Worm (Caenorhabditis elegans) whole organism, L4 larva: Measurements from ENCODE around the gene F25E5.9.

Source experiments
- D1046.2 ChIP-seq: fragments of 200-800 bp; sonication (Bioruptor generic); IDR thresholded peaks from 2 replicates; pipeline ENCODE4 v1.3.6; 2022; ENCODE audit warnings: missing genetic modification characterization, missing compliant biosample characterization
- F44E2.7 ChIP-seq: fragments of 200-800 bp; sonication (Bioruptor generic); IDR thresholded peaks from 2 replicates; pipeline ENCODE4 v2.1.2; 2022; ENCODE audit warnings: missing genetic modification characterization, missing compliant biosample characterization
- T20F7.1 ChIP-seq: fragments of 200-800 bp; sonication (Bioruptor generic); optimal IDR thresholded peaks from 2 replicates; lab custom pipeline; 2018; ENCODE audit warnings: mild to moderate bottlenecking, missing genetic modification characterization, missing compliant biosample characterization
- Y105C5A.15 ChIP-seq: fragments of 200-800 bp; sonication (Bioruptor generic); IDR thresholded peaks from 2 replicates; pipeline ENCODE4 v1.3.6; 2022; ENCODE audit warnings: missing genetic modification characterization, missing compliant biosample characterization
- Y5F2A.4 ChIP-seq: fragments of 200-800 bp; sonication (Bioruptor generic); optimal IDR thresholded peaks from 2 replicates; lab custom pipeline; 2018; ENCODE audit warnings: mild to moderate bottlenecking, missing genetic modification characterization, missing compliant biosample characterization
- ZK337.2 ChIP-seq: fragments of 200-800 bp; sonication (Bioruptor generic); IDR thresholded peaks from 2 replicates; pipeline ENCODE4 v1.3.6; 2022; ENCODE audit warnings: missing genetic modification reagents, missing genetic modification characterization, missing compliant biosample characterization
- aha-1 ChIP-seq: fragments of 150-350 bp; peaks from one replicate; lab custom pipeline; 2014; ENCODE audit warnings: missing biosample characterization, missing genetic modification characterization
- ama-1 ChIP-seq: fragments of 150-350 bp; optimal IDR thresholded peaks from 2 replicates; lab custom pipeline; 2014; ENCODE audit warnings: inconsistent platforms, mixed read lengths
- arid-1 ChIP-seq: fragments of 200-800 bp; sonication (Bioruptor generic); conservative IDR thresholded peaks from 2 replicates; pipeline ENCODE4 v1.3.6; 2022; ENCODE audit warnings: missing genetic modification reagents, missing genetic modification characterization, missing compliant biosample characterization
- ceh-44 ChIP-seq: fragments of 200-800 bp; sonication (Bioruptor generic); IDR thresholded peaks from 2 replicates; pipeline ENCODE4 v1.3.6; 2022; ENCODE audit warnings: missing genetic modification reagents, missing genetic modification characterization, missing compliant biosample characterization
- ceh-62 ChIP-seq: sonication (generic microtip); optimal IDR thresholded peaks from 2 replicates; lab custom pipeline; 2017; ENCODE audit warnings: missing biosample characterization, missing genetic modification characterization
- ces-1 ChIP-seq: fragments of 150-350 bp; sonication (generic microtip); optimal IDR thresholded peaks from 4 replicates; lab custom pipeline; 2014; ENCODE audit warnings: missing biosample characterization, missing genetic modification reagents, missing genetic modification characterization
- cey-2 ChIP-seq: sonication (generic microtip); optimal IDR thresholded peaks from 3 replicates; lab custom pipeline; 2017; ENCODE audit warnings: missing genetic modification characterization, mild to moderate bottlenecking, missing compliant biosample characterization, antibody characterized with exemption, borderline replicate concordance; ENCODE audit not compliant: insufficient read depth
- ctbp-1 ChIP-seq: fragments of 200-800 bp; sonication (Bioruptor generic); IDR thresholded peaks from 2 replicates; pipeline ENCODE4 v1.3.6; 2022; ENCODE audit warnings: missing genetic modification reagents, missing genetic modification characterization, missing compliant biosample characterization
- daf-19 ChIP-seq: fragments of 200-800 bp; sonication (Bioruptor generic); conservative IDR thresholded peaks from 2 replicates; pipeline ENCODE4 v1.3.6; 2022; ENCODE audit warnings: missing genetic modification characterization, missing compliant biosample characterization
- dmd-9 ChIP-seq: fragments of 200-800 bp; sonication (Bioruptor generic); IDR thresholded peaks from 2 replicates; pipeline ENCODE4 v1.3.6; 2022; ENCODE audit warnings: missing genetic modification reagents, missing genetic modification characterization, missing compliant biosample characterization
- duxl-1 ChIP-seq: sonication (generic microtip); optimal IDR thresholded peaks from 2 replicates; lab custom pipeline; 2016; ENCODE audit warnings: mild to moderate bottlenecking, missing genetic modification characterization, moderate library complexity, missing compliant biosample characterization; ENCODE audit not compliant: poor library complexity
- egl-43 ChIP-seq: fragments of 200-800 bp; sonication (Bioruptor generic); IDR thresholded peaks from 2 replicates; pipeline ENCODE4 v1.3.6; 2022; ENCODE audit warnings: missing genetic modification reagents, missing genetic modification characterization, missing compliant biosample characterization
- gei-8 ChIP-seq: fragments of 200-800 bp; sonication (Bioruptor generic); optimal IDR thresholded peaks from 2 replicates; lab custom pipeline; 2018; ENCODE audit warnings: mild to moderate bottlenecking, missing genetic modification characterization, missing compliant biosample characterization
- hif-1 ChIP-seq, 2 experiments: sonication (generic microtip); optimal IDR thresholded peaks; 2 replicates each; lab custom pipeline; 2016 to 2017; ENCODE audit warnings: missing compliant biosample characterization in 2 of 2, missing genetic modification characterization in 2 of 2, missing genetic modification reagents in 2 of 2, missing genotype in 2 of 2, mild to moderate bottlenecking in 1 of 2
- hlh-11 ChIP-seq: fragments of 200-800 bp; sonication (Bioruptor generic); optimal IDR thresholded peaks from 2 replicates; lab custom pipeline; 2018; ENCODE audit warnings: mild to moderate bottlenecking, missing genetic modification characterization, missing compliant biosample characterization
- hmg-1.1 ChIP-seq: fragments of 200-800 bp; sonication (Bioruptor generic); IDR thresholded peaks from 2 replicates; pipeline ENCODE4 v1.3.6; 2022; ENCODE audit warnings: missing genetic modification reagents, missing genetic modification characterization, missing compliant biosample characterization
- lin-1 ChIP-seq: fragments of 200-800 bp; sonication (Bioruptor generic); IDR thresholded peaks from 2 replicates; pipeline ENCODE4 v1.3.6; 2022; ENCODE audit warnings: missing genetic modification reagents, missing genetic modification characterization, missing compliant biosample characterization
- lin-38 ChIP-seq: fragments of 200-800 bp; sonication (Bioruptor generic); IDR thresholded peaks from 2 replicates; pipeline ENCODE4 v1.3.6; 2022; ENCODE audit warnings: missing genetic modification reagents, missing genetic modification characterization, missing compliant biosample characterization
- madf-9 ChIP-seq: fragments of 200-800 bp; sonication (Bioruptor generic); conservative IDR thresholded peaks from 2 replicates; pipeline ENCODE4 v1.3.6; 2022; ENCODE audit warnings: missing genetic modification reagents, missing genetic modification characterization, missing compliant biosample characterization
- mdt-29 ChIP-seq: fragments of 200-800 bp; sonication (Bioruptor generic); IDR thresholded peaks from 2 replicates; pipeline ENCODE4 v1.3.6; 2022; ENCODE audit warnings: missing genetic modification reagents, missing genetic modification characterization, missing compliant biosample characterization
- mxl-2 ChIP-seq: fragments of 200-800 bp; sonication (Bioruptor generic); conservative IDR thresholded peaks from 2 replicates; pipeline ENCODE4 v1.3.6; 2022; ENCODE audit warnings: missing genetic modification reagents, missing genetic modification characterization, missing compliant biosample characterization
- nhr-10 ChIP-seq: fragments of 150-350 bp; optimal IDR thresholded peaks from 2 replicates; lab custom pipeline; 2014; ENCODE audit warnings: missing biosample characterization, missing genetic modification characterization
- nhr-111 ChIP-seq: fragments of 200-800 bp; sonication (Bioruptor generic); optimal IDR thresholded peaks from 2 replicates; lab custom pipeline; 2018; ENCODE audit warnings: mild to moderate bottlenecking, missing genetic modification characterization, missing compliant biosample characterization
- nhr-237 ChIP-seq: sonication (generic microtip); optimal IDR thresholded peaks from 2 replicates; lab custom pipeline; 2017; ENCODE audit warnings: missing biosample characterization, missing genetic modification characterization
- nhr-28 ChIP-seq: fragments of 150-350 bp; optimal IDR thresholded peaks from 2 replicates; lab custom pipeline; 2014; ENCODE audit warnings: missing biosample characterization, missing genetic modification characterization
- nhr-48 ChIP-seq: sonication (generic microtip); optimal IDR thresholded peaks from 2 replicates; lab custom pipeline; 2016; ENCODE audit warnings: mild to moderate bottlenecking, missing genetic modification characterization, missing compliant biosample characterization
- nhr-76 ChIP-seq: fragments of 150-350 bp; optimal IDR thresholded peaks from 2 replicates; lab custom pipeline; 2014; ENCODE audit warnings: missing biosample characterization, missing genetic modification characterization
- pha-4 ChIP-seq, 2 experiments: fragments of 150-350 bp in 1 of 2; fragments of 200-800 bp in 1 of 2; sonication (Bioruptor generic) in 1 of 2; IDR thresholded peaks in 1 of 2; optimal IDR thresholded peaks in 1 of 2; 2 replicates each; pipeline versions ENCODE4 v1.3.6 to Lab custom; 2014 to 2022; ENCODE audit warnings: missing genetic modification characterization in 2 of 2, missing genetic modification reagents in 2 of 2, missing biosample characterization in 1 of 2, missing compliant biosample characterization in 1 of 2
- pqm-1 ChIP-seq: sonication (generic microtip); optimal IDR thresholded peaks from 2 replicates; lab custom pipeline; 2017; ENCODE audit warnings: missing biosample characterization, missing genetic modification characterization
- skn-1 ChIP-seq: fragments of 150-350 bp; optimal IDR thresholded peaks from 2 replicates; lab custom pipeline; 2014; ENCODE audit warnings: missing biosample characterization, missing genetic modification characterization
- snpc-1.2 ChIP-seq: fragments of 200-800 bp; sonication (Bioruptor generic); IDR thresholded peaks from 2 replicates; pipeline ENCODE4 v1.3.6; 2022; ENCODE audit warnings: missing genetic modification reagents, missing genetic modification characterization, missing compliant biosample characterization
- snpc-4 ChIP-seq: fragments of 150-350 bp; optimal IDR thresholded peaks from 2 replicates; lab custom pipeline; 2014; ENCODE audit warnings: missing biosample characterization, missing genetic modification characterization
- tra-1 ChIP-seq: fragments of 200-800 bp; sonication (Bioruptor generic); IDR thresholded peaks from 2 replicates; pipeline ENCODE4 v1.3.6; 2022; ENCODE audit warnings: missing genetic modification reagents, missing genetic modification characterization, missing compliant biosample characterization
- unc-130 ChIP-seq: sonication (generic microtip); optimal IDR thresholded peaks from 2 replicates; lab custom pipeline; 2016; ENCODE audit warnings: missing genetic modification reagents, missing genetic modification characterization, missing compliant biosample characterization
- unc-39 ChIP-seq: sonication (generic microtip); optimal IDR thresholded peaks from 2 replicates; lab custom pipeline; 2017; ENCODE audit warnings: missing biosample characterization, missing genetic modification characterization
- unc-62 ChIP-seq, 3 experiments: fragments of 150-350 bp in 1 of 3; sonication (generic microtip); optimal IDR thresholded peaks in 2 of 3; peaks in 1 of 3; 1 replicate in 1 of 3; 2 replicates in 2 of 3; lab custom pipeline; 2014 to 2017; ENCODE audit warnings: missing biosample characterization in 3 of 3, missing genetic modification characterization in 3 of 3, missing genetic modification reagents in 3 of 3, missing genotype in 1 of 3
- zag-1 ChIP-seq: fragments of 150-350 bp; optimal IDR thresholded peaks from 2 replicates; lab custom pipeline; 2014; ENCODE audit warnings: missing biosample characterization, missing genetic modification characterization
- zfp-3 ChIP-seq: fragments of 200-800 bp; sonication (Bioruptor generic); conservative IDR thresholded peaks from 2 replicates; pipeline ENCODE4 v1.3.6; 2022; ENCODE audit warnings: missing genetic modification reagents, missing genetic modification characterization, missing compliant biosample characterization

Gene F25E5.9

DNA sequence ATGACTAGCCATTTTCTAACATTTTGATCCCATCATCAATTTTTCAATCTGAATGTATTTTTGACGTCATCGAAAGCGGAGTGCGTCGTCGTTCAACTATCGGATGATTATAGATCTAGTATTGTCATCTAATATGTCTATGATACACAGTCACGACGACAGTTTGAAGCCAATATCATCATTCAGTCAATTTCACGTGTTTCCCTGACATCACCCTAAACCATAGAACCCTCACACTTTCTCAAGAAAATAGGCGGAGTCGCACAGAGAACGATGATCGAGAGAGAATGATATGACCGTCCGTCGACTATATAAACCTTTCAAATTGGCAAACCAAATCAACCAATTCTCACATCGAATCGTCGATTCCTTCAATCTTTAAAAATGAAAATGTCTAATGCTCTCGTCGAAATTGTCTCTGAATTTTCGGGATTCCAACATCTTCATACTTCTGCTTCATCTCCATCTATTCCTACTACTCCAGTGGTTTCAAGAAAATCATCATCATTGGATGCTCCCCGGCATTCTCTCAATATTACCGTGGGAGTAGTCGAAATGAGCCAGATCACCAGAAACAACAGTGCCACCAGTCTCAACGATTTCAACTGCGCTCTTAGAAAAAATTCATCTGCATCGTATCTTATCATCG, 21.8 kb downstream of the F25E5.9 start, which contains the start of gene F18E3.13 (continued):
- TF ChIP-seq F44E2.7 (GFP tag; lab: Robert Waterston, UW) (no peak), daf-19 (GFP tag; lab: Robert Waterston, UW) (no peak), nhr-76 (tag; lab: Kevin White, UChicago) (no peak), gei-8 (peak; percentile 37), zfp-3 (GFP tag; lab: Robert Waterston, UW) (no peak), unc-62 (GFP tag; optimal IDR thresholded peaks at IDR 0.05 in 1 of 2; lab: Kevin White, UChicago) (peak in 1 of 2 experiments; percentile 55), unc-62 (tag; optimal IDR thresholded peaks at IDR 0.05; lab: Kevin White, UChicago) (no peak), hif-1 (tag; optimal IDR thresholded peaks at IDR 0.05; lab: Kevin White, UChicago) (peak; percentile 19 to 60), arid-1 (GFP tag; lab: Robert Waterston, UW) (no peak)

DNA sequence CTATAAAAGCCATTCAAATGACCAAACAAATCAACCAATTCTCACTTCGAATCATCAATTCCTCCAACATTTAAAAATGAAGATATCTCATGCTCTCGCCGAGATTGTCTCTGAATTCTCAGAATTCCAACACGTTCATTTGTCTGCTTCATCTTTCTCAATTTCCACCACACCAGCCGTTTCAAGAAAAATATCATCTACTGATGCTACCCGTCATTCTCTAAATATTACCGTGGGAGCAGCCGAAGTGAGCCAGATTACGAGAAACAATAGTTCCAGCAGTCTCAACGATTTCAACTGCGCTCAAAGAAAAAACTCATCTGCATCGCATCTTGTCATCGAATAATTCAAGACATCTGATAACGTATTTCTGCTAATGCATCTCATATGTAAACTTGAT, 22.8 kb downstream of the F25E5.9 start, which contains the start of gene F18E3.12:
TSS of gene F18E3.12 (plus strand) at position 77 of the 400 bp plus-strand sequence.
- TF ChIP-seq unc-39, result no peak
- peak; percentile 96 for TF ChIP-seq ama-1 (lab: Kevin White, UChicago)

DNA sequence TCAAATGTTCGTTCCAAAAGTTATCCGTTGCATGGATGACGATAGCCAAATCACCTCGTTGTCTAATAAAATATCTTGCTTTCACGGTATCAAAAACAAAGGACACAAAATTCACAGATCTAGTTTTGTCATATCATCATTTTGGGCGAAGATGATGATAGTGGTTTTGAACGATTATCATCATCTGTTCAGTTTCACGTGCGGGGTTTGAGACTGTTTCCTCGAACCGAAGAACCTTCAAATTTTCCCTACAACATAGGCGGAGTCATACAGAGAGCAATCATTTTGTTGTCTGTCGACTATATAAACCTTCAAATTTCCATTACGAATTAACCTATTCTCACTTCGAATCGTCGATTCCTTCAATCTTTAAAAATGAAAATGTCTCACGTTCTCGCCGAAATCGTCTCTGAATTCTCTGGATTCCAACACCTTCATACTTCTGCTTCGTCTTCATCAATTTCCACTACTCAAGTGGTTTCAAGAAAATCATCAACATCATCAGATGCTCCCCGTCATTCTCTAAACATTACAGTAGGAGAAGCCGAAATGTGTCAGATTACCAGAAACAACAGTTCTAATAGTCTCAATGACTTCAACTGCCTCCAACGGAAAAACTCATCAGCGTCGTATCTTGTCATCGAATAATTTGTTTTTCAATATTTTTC, 24.5 kb downstream of the F25E5.9 start, which contains the start of gene F18E3.11:
TSS of gene F18E3.11 (plus strand) at position 376 of the 668 bp plus-strand sequence.
- TF ChIP-seq arid-1 (GFP tag; lab: Robert Waterston, UW) (no peak), mxl-2 (GFP tag; lab: Robert Waterston, UW) (no peak), D1046.2 (no peak), zfp-3 (GFP tag; lab: Robert Waterston, UW) (no peak), ceh-44 (GFP tag; lab: Robert Waterston, UW) (no peak), madf-9 (GFP tag; lab: Robert Waterston, UW) (no peak), snpc-1.2 (no peak), ZK337.2 (no peak), snpc-4 (tag; lab: Kevin White, UChicago) (no peak), cey-2 (no peak), lin-1 (no peak), T20F7.1 (GFP tag; lab: Kevin White, UChicago) (no peak), Y105C5A.15 (GFP tag; lab: Robert Waterston, UW) (no peak), nhr-10 (no peak), unc-130 (GFP tag; lab: Kevin White, UChicago) (no peak), pha-4 (GFP tag; IDR thresholded peaks at IDR 0.05; lab: Robert Waterston, UW) (no peak), pha-4 (tag; optimal IDR thresholded peaks at IDR 0.05; lab: Kevin White, UChicago) (no peak), ces-1 (GFP tag; lab: Kevin White, UChicago) (no peak), pqm-1 (tag; lab: Kevin White, UChicago) (no peak), nhr-111 (GFP tag; lab: Kevin White, UChicago) (no peak), ceh-62 (tag; lab: Kevin White, UChicago) (no peak), hlh-11 (tag; lab: Kevin White, UChicago) (peak; percentile 71), mdt-29 (GFP tag; lab: Robert Waterston, UW) (peak; percentile 75; the same call in 1 of the 2 replicates), Y5F2A.4 (GFP tag; lab: Kevin White, UChicago) (no peak), nhr-28 (tag; lab: Kevin White, UChicago) (peak; percentile 90), aha-1 (peak; percentile 77), dmd-9 (GFP tag; lab: Robert Waterston, UW) (no peak), hmg-1.1 (GFP tag; lab: Robert Waterston, UW) (no peak), ctbp-1 (GFP tag; lab: Robert Waterston, UW) (no peak), lin-38 (GFP tag; lab: Robert Waterston, UW) (no peak), nhr-237 (tag; lab: Kevin White, UChicago) (no peak), skn-1 (tag; lab: Kevin White, UChicago) (no peak), tra-1 (GFP tag; lab: Robert Waterston, UW) (0 out of 2 replicates have a peak, but pooled peaks have one; percentile 29), zag-1 (tag; lab: Kevin White, UChicago) (no peak), gei-8 (no peak), duxl-1 (peak; percentile 10), egl-43 (GFP tag; lab: Robert Waterston, UW) (no peak), nhr-48 (tag; lab: Kevin White, UChicago) (peak; percentile 76)
